Worm (Caenorhabditis elegans) whole organism, midembryonic: ENCODE results near the gene pqn-39.

Experiments used
- T22C8.4 ChIP-seq: fragments of 200-800 bp; sonication (Bioruptor generic); IDR thresholded peaks from 2 replicates; pipeline ENCODE4 v1.3.6; 2022; ENCODE audit warnings: missing genetic modification characterization, missing compliant biosample characterization
- cog-1 ChIP-seq: sonication (generic microtip); optimal IDR thresholded peaks from 2 replicates; lab custom pipeline; 2016; ENCODE audit warnings: missing genetic modification characterization, missing compliant biosample characterization
- flt-1 ChIP-seq: fragments of 200-800 bp; sonication (Bioruptor generic); IDR thresholded peaks from 2 replicates; pipeline ENCODE4 v1.3.6; 2022; ENCODE audit warnings: missing genetic modification characterization, missing compliant biosample characterization
- klf-2 ChIP-seq: fragments of 200-800 bp; sonication (Bioruptor generic); conservative IDR thresholded peaks from 2 replicates; pipeline ENCODE4 v1.3.6; 2022; ENCODE audit warnings: missing genetic modification reagents, missing genetic modification characterization, missing compliant biosample characterization
- med-1 ChIP-seq: sonication (generic microtip); optimal IDR thresholded peaks from 2 replicates; lab custom pipeline; 2017; ENCODE audit warnings: missing genetic modification characterization, mild to moderate bottlenecking, missing compliant biosample characterization, antibody characterized with exemption, missing genetic modification reagents; ENCODE audit not compliant: insufficient read depth
- ref-1 ChIP-seq: fragments of 200-800 bp; sonication (Bioruptor generic); conservative IDR thresholded peaks from 2 replicates; pipeline ENCODE4 v1.3.6; 2022; ENCODE audit warnings: missing genetic modification reagents, missing genetic modification characterization, missing compliant biosample characterization
- tab-1 ChIP-seq: fragments of 200-800 bp; sonication (Bioruptor generic); IDR thresholded peaks from 2 replicates; pipeline ENCODE4 v1.3.6; 2022; ENCODE audit warnings: missing genetic modification characterization, missing compliant biosample characterization
- ztf-23 ChIP-seq: fragments of 200-800 bp; sonication (Bioruptor generic); IDR thresholded peaks from 2 replicates; pipeline ENCODE4 v1.3.6; 2022; ENCODE audit warnings: missing genetic modification reagents, missing genetic modification characterization, missing compliant biosample characterization
- ztf-29 ChIP-seq: fragments of 200-800 bp; sonication (Bioruptor generic); IDR thresholded peaks from 2 replicates; pipeline ENCODE4 v1.3.6; 2022; ENCODE audit warnings: missing genetic modification reagents, missing genetic modification characterization, missing compliant biosample characterization

The pqn-39 gene

DNA sequence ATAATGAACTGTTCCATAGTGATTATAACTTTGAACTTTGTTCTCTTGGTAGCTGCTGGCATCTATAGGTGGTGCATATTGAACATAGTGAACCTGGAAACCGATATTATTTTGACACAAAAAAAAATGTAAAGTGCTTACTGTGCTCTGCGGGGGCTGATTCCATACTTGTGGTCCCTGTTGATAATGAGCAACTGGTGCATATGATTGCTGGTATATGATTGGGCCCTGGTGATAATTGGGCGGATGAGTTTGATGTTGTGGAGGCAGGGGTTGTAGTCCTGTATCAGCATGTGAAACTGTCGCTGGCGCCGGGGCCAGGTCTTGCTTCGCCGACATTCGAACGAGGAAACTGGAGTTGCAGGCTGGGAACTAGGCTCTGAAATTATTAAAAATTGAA, at the start of gene pqn-39:
Gene pqn-39, minus strand, starts transcription at position 385 of the 400 bp plus-strand sequence.
- TF ChIP-seq ztf-23 (GFP tag; lab: Robert Waterston, UW) = no peak
- no peak for TF ChIP-seq med-1
- TF ChIP-seq tab-1 = no peak
- no peak for TF ChIP-seq cog-1 (tag; lab: Kevin White, UChicago)
- TF ChIP-seq T22C8.4 = no peak
- no peak for TF ChIP-seq flt-1 (GFP tag; lab: Robert Waterston, UW)

DNA sequence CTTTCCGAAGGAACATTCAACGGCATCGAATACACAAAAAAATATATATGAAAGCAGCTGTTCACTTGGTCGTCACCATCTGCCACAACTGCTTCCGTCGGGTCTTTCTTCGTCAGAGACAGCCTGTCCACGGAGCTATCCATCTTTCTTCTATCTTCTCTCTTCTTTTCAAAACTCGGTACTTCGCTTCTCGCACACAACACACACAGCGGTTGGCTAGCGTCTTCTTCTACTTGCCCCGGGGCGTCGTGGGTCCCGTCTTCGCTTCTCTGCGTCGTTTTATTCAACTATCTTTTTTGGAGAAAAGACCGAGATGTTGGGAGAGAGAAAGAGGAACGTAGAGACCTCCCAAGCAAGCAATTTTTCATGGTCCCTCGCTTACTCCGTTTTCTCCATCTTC, 48.2 kb upstream of the pqn-39 start:
- TF ChIP-seq T22C8.4 (no peak), ztf-29 (GFP tag; lab: Robert Waterston, UW) (no peak), tab-1 (0 out of 2 replicates have a peak, but pooled peaks have one; percentile 32), med-1 (no peak), cog-1 (tag; lab: Kevin White, UChicago) (no peak), flt-1 (GFP tag; lab: Robert Waterston, UW) (peak; percentile 31; the same call in 1 of the 2 replicates)

DNA sequence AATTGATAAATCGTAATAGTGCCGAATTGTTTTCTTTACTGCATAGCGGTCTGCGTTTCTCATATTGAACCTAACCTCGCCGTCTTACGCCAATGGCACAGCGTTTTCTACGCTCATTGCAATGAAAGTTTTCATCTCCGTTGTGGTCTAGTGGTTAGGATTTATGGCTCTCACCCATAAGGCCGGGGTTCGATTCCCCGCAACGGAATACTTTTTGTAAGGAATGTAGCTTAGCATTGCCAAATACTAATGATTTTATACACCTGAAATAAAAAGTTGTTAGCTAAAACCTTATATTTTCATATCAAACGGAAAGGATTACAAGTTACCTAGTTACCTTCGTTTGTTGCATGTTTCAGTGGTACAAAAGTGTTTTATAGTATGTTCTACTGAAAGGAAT, 47.3 kb upstream of the pqn-39 start:
- TF ChIP-seq ztf-23 (GFP tag; lab: Robert Waterston, UW) = peak; percentile 91
- TF ChIP-seq cog-1 (tag; lab: Kevin White, UChicago) = peak; percentile 86
- peak; percentile 81 for TF ChIP-seq ref-1 (GFP tag; lab: Robert Waterston, UW)
- peak; percentile 87 for TF ChIP-seq tab-1
- peak; percentile 75; the same call in 1 of the 2 replicates for TF ChIP-seq ztf-29 (GFP tag; lab: Robert Waterston, UW)
- TF ChIP-seq med-1 = peak; percentile 2
- TF ChIP-seq T22C8.4 = peak; percentile 83
- peak; percentile 91 for TF ChIP-seq flt-1 (GFP tag; lab: Robert Waterston, UW)
- TF ChIP-seq klf-2 (GFP tag; lab: Robert Waterston, UW) = peak; percentile 82

DNA sequence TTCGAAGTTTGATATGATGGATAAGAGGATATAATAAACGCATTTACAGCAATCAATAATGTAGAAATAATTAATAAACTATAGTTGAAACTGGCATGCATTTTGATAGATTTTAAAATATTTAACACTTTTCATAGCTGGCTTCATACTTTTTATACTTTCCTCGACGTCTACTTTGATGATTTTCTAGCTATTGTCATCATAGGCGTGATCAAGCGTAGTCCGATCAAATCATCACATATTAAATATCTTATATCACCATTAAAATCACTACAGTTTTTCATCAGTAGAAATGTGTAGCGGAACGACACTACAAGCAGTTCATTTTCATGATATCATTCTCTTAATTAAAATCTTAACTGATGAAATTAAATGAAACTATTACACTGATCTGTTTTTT, 46.9 kb upstream of the pqn-39 start, which contains the start of gene C04C11.25:
Gene C04C11.25, minus strand, starts transcription at position 101 of the 400 bp plus-strand sequence.
- TF ChIP-seq tab-1 = no peak
- no peak for TF ChIP-seq flt-1 (GFP tag; lab: Robert Waterston, UW)
- TF ChIP-seq ztf-23 (GFP tag; lab: Robert Waterston, UW) = no peak
- TF ChIP-seq cog-1 (tag; lab: Kevin White, UChicago) = no peak
- TF ChIP-seq ztf-29 (GFP tag; lab: Robert Waterston, UW) = no peak
- no peak for TF ChIP-seq med-1

DNA sequence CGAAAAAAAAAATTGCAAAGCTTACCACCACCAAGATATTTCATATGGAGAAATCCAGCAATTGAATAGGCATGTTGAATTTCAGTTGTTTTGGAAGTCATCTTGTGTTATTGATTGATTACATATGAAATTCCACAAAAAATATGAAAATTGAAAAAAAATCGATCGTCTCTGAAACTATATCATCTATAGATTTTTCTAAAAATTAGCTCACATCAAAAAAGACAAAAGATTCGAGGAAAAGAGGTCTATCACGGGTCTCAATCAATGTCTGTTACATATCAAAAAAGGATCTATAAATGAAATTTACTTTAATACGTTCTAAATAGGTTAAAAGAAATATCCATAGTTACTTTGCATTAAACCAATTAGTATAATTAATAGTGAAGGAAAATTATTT, 43.9 kb upstream of the pqn-39 start, which contains the start of gene tbc-19:
Gene tbc-19, minus strand, starts transcription at position 101 of the 400 bp plus-strand sequence.
- TF ChIP-seq T22C8.4 = no peak
- TF ChIP-seq cog-1 (tag; lab: Kevin White, UChicago) = no peak
- TF ChIP-seq med-1 = no peak
- TF ChIP-seq ztf-23 (GFP tag; lab: Robert Waterston, UW) = no peak
- TF ChIP-seq ref-1 (GFP tag; lab: Robert Waterston, UW) = no peak
- TF ChIP-seq flt-1 (GFP tag; lab: Robert Waterston, UW) = no peak
- TF ChIP-seq tab-1 = no peak
- no peak for TF ChIP-seq klf-2 (GFP tag; lab: Robert Waterston, UW)
- TF ChIP-seq ztf-29 (GFP tag; lab: Robert Waterston, UW) = no peak

- no peak for TF ChIP-seq flt-1 (GFP tag; lab: Robert Waterston, UW)
- no peak for TF ChIP-seq ztf-29 (GFP tag; lab: Robert Waterston, UW)
- TF ChIP-seq ztf-23 (GFP tag; lab: Robert Waterston, UW) = no peak
- TF ChIP-seq cog-1 (tag; lab: Kevin White, UChicago) = no peak
- no peak for TF ChIP-seq ref-1 (GFP tag; lab: Robert Waterston, UW)
- TF ChIP-seq tab-1 = no peak
- TF ChIP-seq T22C8.4 = no peak
- no peak for TF ChIP-seq klf-2 (GFP tag; lab: Robert Waterston, UW)
- no peak for TF ChIP-seq med-1
Observed at ce11 chrX:14008130-14008529, 39.7 kb upstream of the pqn-39 start.

ce11 chrX:14003538-14003937, 35.1 kb upstream of the pqn-39 start:
- TF ChIP-seq med-1 (no peak), tab-1 (no peak), cog-1 (tag; lab: Kevin White, UChicago) (no peak), ref-1 (GFP tag; lab: Robert Waterston, UW) (no peak), ztf-23 (GFP tag; lab: Robert Waterston, UW) (no peak), klf-2 (GFP tag; lab: Robert Waterston, UW) (no peak), flt-1 (GFP tag; lab: Robert Waterston, UW) (no peak), ztf-29 (GFP tag; lab: Robert Waterston, UW) (no peak), T22C8.4 (no peak)

ce11 chrX:14002739-14003138, 34.3 kb upstream of the pqn-39 start:
- TF ChIP-seq tab-1 (no peak), klf-2 (GFP tag; lab: Robert Waterston, UW) (no peak), cog-1 (tag; lab: Kevin White, UChicago) (no peak), T22C8.4 (no peak), med-1 (no peak), flt-1 (GFP tag; lab: Robert Waterston, UW) (no peak), ref-1 (GFP tag; lab: Robert Waterston, UW) (no peak), ztf-23 (GFP tag; lab: Robert Waterston, UW) (no peak), ztf-29 (GFP tag; lab: Robert Waterston, UW) (no peak)

DNA sequence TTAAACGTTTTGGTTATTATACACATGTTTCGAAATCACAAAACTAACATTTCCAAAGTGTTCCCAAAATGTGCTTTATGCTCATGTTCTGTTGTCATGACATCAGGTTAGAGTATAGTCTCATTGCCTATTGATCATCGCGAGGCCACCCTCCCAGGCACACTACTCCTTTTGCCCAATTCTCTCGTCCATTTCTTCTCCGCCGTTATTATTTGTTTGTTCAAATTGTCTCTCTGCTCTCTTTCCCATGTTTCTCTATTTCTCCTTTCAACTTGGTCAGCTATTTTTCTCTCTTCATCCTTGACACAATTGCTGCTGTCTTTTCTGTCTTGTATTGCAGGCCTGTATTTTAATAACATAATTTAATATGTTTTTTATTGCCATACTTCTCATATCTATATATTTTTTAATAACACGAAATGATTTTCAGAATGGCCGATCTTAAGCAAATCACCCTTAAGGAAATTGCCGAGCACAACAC, 33.1 kb upstream of the pqn-39 start, which contains the start of gene cytb-5.1:
Gene cytb-5.1, plus strand, starts transcription at position 431 of the 481 bp plus-strand sequence.
- TF ChIP-seq ref-1 (GFP tag; lab: Robert Waterston, UW) (no peak), med-1 (no peak), ztf-29 (GFP tag; lab: Robert Waterston, UW) (no peak), klf-2 (GFP tag; lab: Robert Waterston, UW) (no peak), flt-1 (GFP tag; lab: Robert Waterston, UW) (no peak), cog-1 (tag; lab: Kevin White, UChicago) (no peak)

DNA sequence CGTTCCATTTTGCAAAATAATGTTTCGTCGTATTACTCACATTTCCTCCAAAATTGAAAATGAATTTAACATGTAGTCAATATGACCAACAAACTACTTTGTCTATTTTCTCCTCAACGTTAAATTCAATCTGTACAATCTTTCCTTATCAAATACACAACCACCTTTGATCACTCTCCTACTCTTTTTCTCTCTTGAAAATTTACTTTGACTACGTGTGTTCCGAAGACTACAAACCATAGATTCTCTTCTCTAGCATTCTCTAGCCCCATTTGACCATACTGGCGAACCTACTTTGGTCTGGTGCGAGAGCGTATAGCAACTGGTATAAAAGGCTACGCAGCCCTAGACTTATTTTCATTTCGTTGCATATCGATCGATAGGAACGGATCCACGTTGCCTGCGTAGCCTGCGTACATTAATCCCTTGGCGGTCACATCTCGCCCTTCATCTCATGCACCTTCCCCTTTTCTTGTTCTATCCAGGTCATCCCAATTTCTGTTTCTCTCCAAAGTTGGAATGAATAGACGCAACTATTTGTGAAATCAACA, 31.8 kb upstream of the pqn-39 start:
- TF ChIP-seq ref-1 (GFP tag; lab: Robert Waterston, UW) (no peak), T22C8.4 (0 out of 2 replicates have a peak, but pooled peaks have one; percentile 28), tab-1 (no peak), flt-1 (GFP tag; lab: Robert Waterston, UW) (no peak), med-1 (no peak), ztf-23 (GFP tag; lab: Robert Waterston, UW) (no peak), klf-2 (GFP tag; lab: Robert Waterston, UW) (0 out of 2 replicates have a peak, but pooled peaks have one; percentile 39)
